Fruit fly (Drosophila melanogaster) whole organism, wandering third instar larva: ENCODE data around the gene Aprt.

Experiments used
- Dif ChIP-seq: fragments of 200-275, 200-300 bp; sonication (Bioruptor generic); optimal IDR thresholded peaks from 2 replicates; lab custom pipeline; 2018; ENCODE audit warnings: missing biosample characterization, missing genetic modification characterization; ENCODE audit not compliant: partially characterized antibody
- HLH106 ChIP-seq: fragments of 200-800 bp; optimal IDR thresholded peaks from 3 replicates; lab custom pipeline; 2019; ENCODE audit warnings: missing biosample characterization, mild to moderate bottlenecking, missing genetic modification characterization, moderate library complexity
- Hnf4 ChIP-seq: fragments of 200-800 bp; sonication (Bioruptor generic); optimal IDR thresholded peaks from 2 replicates; lab custom pipeline; 2016; ENCODE audit warnings: missing biosample characterization, mild to moderate bottlenecking, missing genetic modification characterization
- Myc ChIP-seq: fragments of >200 bp; optimal IDR thresholded peaks from 2 replicates; lab custom pipeline; 2017
- Rel ChIP-seq, 2 experiments: fragments of 200-800 bp; sonication (Bioruptor generic) in 1 of 2; optimal IDR thresholded peaks; 2 replicates in 1 of 2; 3 replicates in 1 of 2; lab custom pipeline; 2016 to 2019; ENCODE audit warnings: mild to moderate bottlenecking in 2 of 2, missing biosample characterization in 2 of 2, missing genetic modification characterization in 2 of 2, moderate library complexity in 1 of 2
- Sp1 ChIP-seq: fragments of 200-800 bp; sonication (Bioruptor generic); optimal IDR thresholded peaks from 3 replicates; lab custom pipeline; 2019; ENCODE audit warnings: missing biosample characterization, mild to moderate bottlenecking, missing genetic modification characterization, moderate library complexity
- br ChIP-seq: fragments of 200-800 bp; sonication (Bioruptor generic); optimal IDR thresholded peaks from 2 replicates; lab custom pipeline; 2016; ENCODE audit warnings: missing biosample characterization, missing genetic modification characterization
- dl ChIP-seq, 2 experiments: fragments of 175-275, 200-275 bp in 1 of 2; fragments of 200-275 bp in 1 of 2; sonication (Bioruptor generic); optimal IDR thresholded peaks; lab custom pipeline; 2018; ENCODE audit warnings: mild to moderate bottlenecking in 2 of 2, missing biosample characterization in 2 of 2, missing genetic modification characterization in 2 of 2, moderate library complexity in 2 of 2; ENCODE audit not compliant: partially characterized antibody in 2 of 2, insufficient read depth in 1 of 2
- dsf ChIP-seq: sonication (Bioruptor generic); optimal IDR thresholded peaks from 2 replicates; lab custom pipeline; 2016; ENCODE audit warnings: missing biosample characterization, missing genetic modification characterization, borderline replicate concordance
- fru ChIP-seq: fragments of 200-800 bp; sonication (Bioruptor generic); optimal IDR thresholded peaks from 3 replicates; lab custom pipeline; 2016; ENCODE audit warnings: missing biosample characterization, mild to moderate bottlenecking, missing genetic modification characterization
- h ChIP-seq: fragments of 200-800 bp; sonication (Bioruptor generic); optimal IDR thresholded peaks from 3 replicates; lab custom pipeline; 2016; ENCODE audit warnings: missing biosample characterization, mild to moderate bottlenecking, missing genetic modification characterization
- pan ChIP-seq: fragments of >200 bp; optimal IDR thresholded peaks from 2 replicates; lab custom pipeline; 2017
- psq ChIP-seq: fragments of 200-800 bp; sonication (Bioruptor generic); optimal IDR thresholded peaks from 3 replicates; lab custom pipeline; 2017; ENCODE audit warnings: missing biosample characterization, mild to moderate bottlenecking, missing genetic modification characterization, moderate library complexity
- tai ChIP-seq: sonication (Bioruptor generic); optimal IDR thresholded peaks from 2 replicates; lab custom pipeline; 2016; ENCODE audit warnings: missing biosample characterization, missing genetic modification characterization

- TF ChIP-seq Hnf4 (no peak), fru (GFP tag; lab: Kevin White, UChicago) (no peak), HLH106 (tag; lab: Kevin White, UChicago) (no peak), Rel (GFP tag; optimal IDR thresholded peaks at IDR 0.05; lab: Kevin White, UChicago) (no peak), Rel (tag; optimal IDR thresholded peaks at IDR 0.05; lab: Kevin White, UChicago) (no peak), psq (GFP tag; lab: Kevin White, UChicago) (no peak), dsf (GFP tag; lab: Kevin White, UChicago) (no peak), Myc (lab: Kevin White, UChicago) (no peak), pan (lab: Kevin White, UChicago) (no peak), h (GFP tag; lab: Kevin White, UChicago) (no peak), Sp1 (GFP tag; lab: Kevin White, UChicago) (no peak), br (GFP tag; lab: Kevin White, UChicago) (no peak), Dif (GFP tag; lab: Kevin White, UChicago) (no peak), dl (GFP tag; optimal IDR thresholded peaks at IDR 0.05; lab: Kevin White, UChicago; ENCODE audit: insufficient read depth in 1 of 2, partially characterized antibody in 2 of 2) (no peak), tai (no peak)
Measured at dm6 chr3L:1914668-1915067, 29.8 kb upstream of the Aprt start.
